Worm (Caenorhabditis elegans): Measurements from ENCODE around the gene C15B12.3.

C15B12.3 gene

ce11 chrX:6458467-6458866, 8.9 kb downstream of the C15B12.3 start:
- TF ChIP-seq tab-1 (GFP tag; IDR thresholded peaks at IDR 0.05), result no peak
- TF ChIP-seq ref-1 (GFP tag; conservative IDR thresholded peaks at IDR 0.05), result no peak
- no peak for TF ChIP-seq ztf-29 (GFP tag; IDR thresholded peaks at IDR 0.05)
- TF ChIP-seq med-1 (GFP tag; optimal IDR thresholded peaks at IDR 0.05; ENCODE audit: insufficient read depth), result no peak
- TF ChIP-seq T22C8.4 (GFP tag; IDR thresholded peaks at IDR 0.05), result no peak
- no peak for TF ChIP-seq flt-1 (GFP tag; IDR thresholded peaks at IDR 0.05)
- no peak for TF ChIP-seq klf-2 (GFP tag; conservative IDR thresholded peaks at IDR 0.05)
- TF ChIP-seq cog-1 (tag; optimal IDR thresholded peaks at IDR 0.05), result no peak
- no peak for TF ChIP-seq ztf-23 (GFP tag; IDR thresholded peaks at IDR 0.05)

ce11 chrX:6458001-6458400, 9.4 kb downstream of the C15B12.3 start:
- no peak for TF ChIP-seq ref-1 (GFP tag; conservative IDR thresholded peaks at IDR 0.05)
- no peak for TF ChIP-seq tab-1 (GFP tag; IDR thresholded peaks at IDR 0.05)
- TF ChIP-seq ztf-29 (GFP tag; IDR thresholded peaks at IDR 0.05), result no peak
- TF ChIP-seq cog-1 (tag; optimal IDR thresholded peaks at IDR 0.05), result no peak

- no peak for TF ChIP-seq ref-1 (GFP tag; conservative IDR thresholded peaks at IDR 0.05)
- TF ChIP-seq ztf-29 (GFP tag; IDR thresholded peaks at IDR 0.05), result no peak
- TF ChIP-seq med-1 (GFP tag; optimal IDR thresholded peaks at IDR 0.05; ENCODE audit: insufficient read depth), result no peak
- TF ChIP-seq tab-1 (GFP tag; IDR thresholded peaks at IDR 0.05), result no peak
- no peak for TF ChIP-seq klf-2 (GFP tag; conservative IDR thresholded peaks at IDR 0.05)
- TF ChIP-seq T22C8.4 (GFP tag; IDR thresholded peaks at IDR 0.05), result no peak
- TF ChIP-seq flt-1 (GFP tag; IDR thresholded peaks at IDR 0.05), result no peak
- no peak for TF ChIP-seq cog-1 (tag; optimal IDR thresholded peaks at IDR 0.05)
- TF ChIP-seq ztf-23 (GFP tag; IDR thresholded peaks at IDR 0.05), result no peak
Observed at ce11 chrX:6456567-6456966, 10.8 kb downstream of the C15B12.3 start, which contains the start of gene pept-1. Gene pept-1, plus strand, starts transcription at chrX:6456872.

- TF ChIP-seq ref-1 (GFP tag; conservative IDR thresholded peaks at IDR 0.05) (no peak), T22C8.4 (GFP tag; IDR thresholded peaks at IDR 0.05) (no peak), cog-1 (tag; optimal IDR thresholded peaks at IDR 0.05) (no peak), tab-1 (GFP tag; IDR thresholded peaks at IDR 0.05) (no peak), ztf-23 (GFP tag; IDR thresholded peaks at IDR 0.05) (no peak), flt-1 (GFP tag; IDR thresholded peaks at IDR 0.05) (no peak), med-1 (GFP tag; optimal IDR thresholded peaks at IDR 0.05; ENCODE audit: insufficient read depth) (no peak), ztf-29 (GFP tag; IDR thresholded peaks at IDR 0.05) (no peak), klf-2 (GFP tag; conservative IDR thresholded peaks at IDR 0.05) (no peak)
Observed at ce11 chrX:6455157-6455556, 12.2 kb downstream of the C15B12.3 start, which contains the start of gene nas-33. Gene nas-33, minus strand, starts transcription at chrX:6455257.

ce11 chrX:6450839-6451491, 16.4 kb downstream of the C15B12.3 start, which contains the start of the genes grl-6 and K10C2.6:
Gene grl-6, minus strand, starts transcription at chrX:6450939.
Gene K10C2.6, plus strand, starts transcription at chrX:6451441.
- no peak for TF ChIP-seq cog-1 (tag; optimal IDR thresholded peaks at IDR 0.05)
- TF ChIP-seq tab-1 (GFP tag; IDR thresholded peaks at IDR 0.05), result no peak
- TF ChIP-seq ztf-23 (GFP tag; IDR thresholded peaks at IDR 0.05), result no peak
- TF ChIP-seq ref-1 (GFP tag; conservative IDR thresholded peaks at IDR 0.05), result no peak
- TF ChIP-seq T22C8.4 (GFP tag; IDR thresholded peaks at IDR 0.05), result no peak
- TF ChIP-seq flt-1 (GFP tag; IDR thresholded peaks at IDR 0.05), result no peak
- TF ChIP-seq med-1 (GFP tag; optimal IDR thresholded peaks at IDR 0.05; ENCODE audit: insufficient read depth), result no peak
- no peak for TF ChIP-seq klf-2 (GFP tag; conservative IDR thresholded peaks at IDR 0.05)

- TF ChIP-seq T22C8.4 (GFP tag; IDR thresholded peaks at IDR 0.05), result no peak
- TF ChIP-seq flt-1 (GFP tag; IDR thresholded peaks at IDR 0.05), result no peak
- TF ChIP-seq ztf-23 (GFP tag; IDR thresholded peaks at IDR 0.05), result no peak
- no peak for TF ChIP-seq med-1 (GFP tag; optimal IDR thresholded peaks at IDR 0.05; ENCODE audit: insufficient read depth)
- no peak for TF ChIP-seq tab-1 (GFP tag; IDR thresholded peaks at IDR 0.05)
- no peak for TF ChIP-seq ztf-29 (GFP tag; IDR thresholded peaks at IDR 0.05)
Observed at ce11 chrX:6448866-6449400, 18.4 kb downstream of the C15B12.3 start, which contains the start of gene fah-1. Gene fah-1, minus strand, starts transcription at chrX:6448916.

- TF ChIP-seq tab-1 (GFP tag; IDR thresholded peaks at IDR 0.05) (no peak), klf-2 (GFP tag; conservative IDR thresholded peaks at IDR 0.05) (no peak), ztf-29 (GFP tag; IDR thresholded peaks at IDR 0.05) (no peak), flt-1 (GFP tag; IDR thresholded peaks at IDR 0.05) (no peak), ref-1 (GFP tag; conservative IDR thresholded peaks at IDR 0.05) (no peak), med-1 (GFP tag; optimal IDR thresholded peaks at IDR 0.05; ENCODE audit: insufficient read depth) (no peak), cog-1 (tag; optimal IDR thresholded peaks at IDR 0.05) (no peak), ztf-23 (GFP tag; IDR thresholded peaks at IDR 0.05) (no peak), T22C8.4 (GFP tag; IDR thresholded peaks at IDR 0.05) (no peak)
Observed at ce11 chrX:6446564-6446963, 20.8 kb downstream of the C15B12.3 start, which contains the start of gene asp-14. Gene asp-14, minus strand, starts transcription at chrX:6446664.

- TF ChIP-seq cog-1 (tag; optimal IDR thresholded peaks at IDR 0.05) (no peak), flt-1 (GFP tag; IDR thresholded peaks at IDR 0.05) (no peak), tab-1 (GFP tag; IDR thresholded peaks at IDR 0.05) (no peak), med-1 (GFP tag; optimal IDR thresholded peaks at IDR 0.05; ENCODE audit: insufficient read depth) (no peak), ztf-29 (GFP tag; IDR thresholded peaks at IDR 0.05) (no peak)
Observed at ce11 chrX:6445239-6445638, 22.1 kb downstream of the C15B12.3 start.

- TF ChIP-seq klf-2 (GFP tag; conservative IDR thresholded peaks at IDR 0.05) (no peak), ztf-29 (GFP tag; IDR thresholded peaks at IDR 0.05) (no peak), cog-1 (tag; optimal IDR thresholded peaks at IDR 0.05) (no peak), ztf-23 (GFP tag; IDR thresholded peaks at IDR 0.05) (no peak), tab-1 (GFP tag; IDR thresholded peaks at IDR 0.05) (no peak), T22C8.4 (GFP tag; IDR thresholded peaks at IDR 0.05) (no peak), flt-1 (GFP tag; IDR thresholded peaks at IDR 0.05) (no peak), ref-1 (GFP tag; conservative IDR thresholded peaks at IDR 0.05) (no peak), med-1 (GFP tag; optimal IDR thresholded peaks at IDR 0.05; ENCODE audit: insufficient read depth) (no peak)
Observed at ce11 chrX:6443373-6443772, 24.0 kb downstream of the C15B12.3 start, which contains the start of gene K10C2.7. Gene K10C2.7, minus strand, starts transcription at chrX:6443473.

Data from whole organism, midembryonic.